Worm (Caenorhabditis elegans) whole organism, L4 larva: ENCODE data around the gene W02G9.3.
A peak's percentile ranks its signal among the peaks of the same experiment; 100 is the strongest.

Source experiments
- D1046.2 ChIP-seq: fragments of 200-800 bp; sonication (Bioruptor generic); IDR thresholded peaks from 2 replicates; pipeline ENCODE4 v1.3.6; 2022; ENCODE audit warnings: missing genetic modification characterization, missing compliant biosample characterization
- F26F4.8 ChIP-seq: fragments of 200-800 bp; sonication (Bioruptor generic); conservative IDR thresholded peaks from 2 replicates; pipeline ENCODE4 v1.3.6; 2022; ENCODE audit warnings: missing genetic modification characterization, missing compliant biosample characterization
- F44E2.7 ChIP-seq: fragments of 200-800 bp; sonication (Bioruptor generic); IDR thresholded peaks from 2 replicates; pipeline ENCODE4 v2.1.2; 2022; ENCODE audit warnings: missing genetic modification characterization, missing compliant biosample characterization
- R02D3.7 ChIP-seq: fragments of 150-350 bp; sonication (generic microtip); optimal IDR thresholded peaks from 3 replicates; lab custom pipeline; 2014; ENCODE audit warnings: missing biosample characterization, missing genetic modification characterization
- Y105C5A.15 ChIP-seq: fragments of 200-800 bp; sonication (Bioruptor generic); IDR thresholded peaks from 2 replicates; pipeline ENCODE4 v1.3.6; 2022; ENCODE audit warnings: missing genetic modification characterization, missing compliant biosample characterization
- Y48G9A.11 ChIP-seq: fragments of 200-800 bp; sonication (Bioruptor generic); IDR thresholded peaks from 2 replicates; pipeline ENCODE4 v1.3.6; 2022; ENCODE audit warnings: missing genetic modification reagents, missing genetic modification characterization, missing compliant biosample characterization
- Y5F2A.4 ChIP-seq: fragments of 200-800 bp; sonication (Bioruptor generic); optimal IDR thresholded peaks from 2 replicates; lab custom pipeline; 2018; ENCODE audit warnings: mild to moderate bottlenecking, missing genetic modification characterization, missing compliant biosample characterization
- ZK337.2 ChIP-seq: fragments of 200-800 bp; sonication (Bioruptor generic); IDR thresholded peaks from 2 replicates; pipeline ENCODE4 v1.3.6; 2022; ENCODE audit warnings: missing genetic modification reagents, missing genetic modification characterization, missing compliant biosample characterization
- ZK546.5 ChIP-seq, 2 experiments: sonication (generic microtip); optimal IDR thresholded peaks; 2 replicates each; lab custom pipeline; 2017; ENCODE audit warnings: missing biosample characterization in 2 of 2, missing genetic modification characterization in 2 of 2
- ama-1 ChIP-seq: fragments of 150-350 bp; optimal IDR thresholded peaks from 2 replicates; lab custom pipeline; 2014; ENCODE audit warnings: inconsistent platforms, mixed read lengths
- ceh-32 ChIP-seq: sonication (generic microtip); optimal IDR thresholded peaks from 2 replicates; lab custom pipeline; 2016; ENCODE audit warnings: mild to moderate bottlenecking, missing genetic modification characterization, missing compliant biosample characterization; ENCODE audit not compliant: poor library complexity
- ceh-62 ChIP-seq: sonication (generic microtip); optimal IDR thresholded peaks from 2 replicates; lab custom pipeline; 2017; ENCODE audit warnings: missing biosample characterization, missing genetic modification characterization
- ceh-82 ChIP-seq: sonication (generic microtip); optimal IDR thresholded peaks from 2 replicates; lab custom pipeline; 2017; ENCODE audit warnings: missing biosample characterization, missing genetic modification characterization
- ces-1 ChIP-seq: fragments of 150-350 bp; sonication (generic microtip); optimal IDR thresholded peaks from 4 replicates; lab custom pipeline; 2014; ENCODE audit warnings: missing biosample characterization, missing genetic modification reagents, missing genetic modification characterization
- cey-2 ChIP-seq: sonication (generic microtip); optimal IDR thresholded peaks from 3 replicates; lab custom pipeline; 2017; ENCODE audit warnings: missing genetic modification characterization, mild to moderate bottlenecking, missing compliant biosample characterization, antibody characterized with exemption, borderline replicate concordance; ENCODE audit not compliant: insufficient read depth
- daf-16 ChIP-seq, 3 experiments: sonication (generic microtip); optimal IDR thresholded peaks; 2 replicates each; lab custom pipeline; 2016 to 2017; ENCODE audit warnings: missing genetic modification characterization in 3 of 3, missing genetic modification reagents in 3 of 3, mild to moderate bottlenecking in 2 of 3, missing compliant biosample characterization in 2 of 3, missing biosample characterization in 1 of 3, moderate library complexity in 1 of 3
- daf-19 ChIP-seq: fragments of 200-800 bp; sonication (Bioruptor generic); conservative IDR thresholded peaks from 2 replicates; pipeline ENCODE4 v1.3.6; 2022; ENCODE audit warnings: missing genetic modification characterization, missing compliant biosample characterization
- dpl-1 ChIP-seq: fragments of 150-350 bp; optimal IDR thresholded peaks from 2 replicates; lab custom pipeline; 2014; ENCODE audit warnings: missing biosample characterization, missing genetic modification reagents, missing genetic modification characterization
- duxl-1 ChIP-seq: sonication (generic microtip); optimal IDR thresholded peaks from 2 replicates; lab custom pipeline; 2016; ENCODE audit warnings: mild to moderate bottlenecking, missing genetic modification characterization, moderate library complexity, missing compliant biosample characterization; ENCODE audit not compliant: poor library complexity
- dve-1 ChIP-seq: sonication (generic microtip); optimal IDR thresholded peaks from 2 replicates; lab custom pipeline; 2017; ENCODE audit warnings: antibody characterized with exemption, mild to moderate bottlenecking, missing genetic modification characterization, missing compliant biosample characterization; ENCODE audit not compliant: insufficient read depth
- gei-8 ChIP-seq: fragments of 200-800 bp; sonication (Bioruptor generic); optimal IDR thresholded peaks from 2 replicates; lab custom pipeline; 2018; ENCODE audit warnings: mild to moderate bottlenecking, missing genetic modification characterization, missing compliant biosample characterization
- hlh-11 ChIP-seq: fragments of 200-800 bp; sonication (Bioruptor generic); optimal IDR thresholded peaks from 2 replicates; lab custom pipeline; 2018; ENCODE audit warnings: mild to moderate bottlenecking, missing genetic modification characterization, missing compliant biosample characterization
- hlh-30 ChIP-seq: sonication (generic microtip); optimal IDR thresholded peaks from 2 replicates; lab custom pipeline; 2017; ENCODE audit warnings: antibody characterized with exemption, mild to moderate bottlenecking, missing genetic modification characterization, missing compliant biosample characterization; ENCODE audit not compliant: insufficient read depth
- jun-1 ChIP-seq: fragments of 150-350 bp; optimal IDR thresholded peaks from 2 replicates; lab custom pipeline; 2014; ENCODE audit warnings: missing biosample characterization, missing genetic modification reagents, missing genetic modification characterization
- lim-7 ChIP-seq: fragments of 200-800 bp; sonication (Bioruptor generic); IDR thresholded peaks from 2 replicates; pipeline ENCODE4 v1.3.6; 2022; ENCODE audit warnings: missing genetic modification characterization, missing compliant biosample characterization
- lin-29 ChIP-seq: fragments of 200-800 bp; sonication (Bioruptor generic); IDR thresholded peaks from 2 replicates; pipeline ENCODE4 v1.3.6; 2022; ENCODE audit warnings: missing genetic modification reagents, missing genetic modification characterization, missing compliant biosample characterization
- lin-39 ChIP-seq: fragments of 150-350 bp; optimal IDR thresholded peaks from 2 replicates; lab custom pipeline; 2014; ENCODE audit warnings: missing biosample characterization, missing genetic modification reagents, missing genetic modification characterization
- madf-5 ChIP-seq, 2 experiments: fragments of 200-800 bp; sonication (Bioruptor generic); IDR thresholded peaks; 2 replicates each; pipeline ENCODE4 v1.3.6; 2022; ENCODE audit warnings: missing compliant biosample characterization in 2 of 2, missing genetic modification characterization in 2 of 2
- mdl-1 ChIP-seq, 2 experiments: fragments of 150-350 bp in 1 of 2; sonication (generic microtip) in 1 of 2; optimal IDR thresholded peaks; 2 replicates each; lab custom pipeline; 2014 to 2017; ENCODE audit warnings: missing biosample characterization in 2 of 2, missing genetic modification characterization in 2 of 2
- mxl-2 ChIP-seq: fragments of 200-800 bp; sonication (Bioruptor generic); conservative IDR thresholded peaks from 2 replicates; pipeline ENCODE4 v1.3.6; 2022; ENCODE audit warnings: missing genetic modification reagents, missing genetic modification characterization, missing compliant biosample characterization
- mxl-3 ChIP-seq: fragments of 200-800 bp; sonication (Bioruptor generic); optimal IDR thresholded peaks from 2 replicates; lab custom pipeline; 2018; ENCODE audit warnings: mild to moderate bottlenecking, missing genetic modification characterization, missing compliant biosample characterization
- nhr-102 ChIP-seq: sonication (generic microtip); optimal IDR thresholded peaks from 2 replicates; lab custom pipeline; 2016; ENCODE audit warnings: mild to moderate bottlenecking, missing genetic modification characterization, moderate library complexity, missing compliant biosample characterization
- nhr-111 ChIP-seq: fragments of 200-800 bp; sonication (Bioruptor generic); optimal IDR thresholded peaks from 2 replicates; lab custom pipeline; 2018; ENCODE audit warnings: mild to moderate bottlenecking, missing genetic modification characterization, missing compliant biosample characterization
- nhr-237 ChIP-seq: sonication (generic microtip); optimal IDR thresholded peaks from 2 replicates; lab custom pipeline; 2017; ENCODE audit warnings: missing biosample characterization, missing genetic modification characterization
- nhr-25 ChIP-seq: sonication (generic microtip); optimal IDR thresholded peaks from 2 replicates; lab custom pipeline; 2017; ENCODE audit warnings: missing genetic modification characterization, mild to moderate bottlenecking, missing compliant biosample characterization, antibody characterized with exemption, moderate library complexity, borderline replicate concordance; ENCODE audit not compliant: insufficient read depth
- nhr-28 ChIP-seq: fragments of 150-350 bp; optimal IDR thresholded peaks from 2 replicates; lab custom pipeline; 2014; ENCODE audit warnings: missing biosample characterization, missing genetic modification characterization
- nhr-48 ChIP-seq: sonication (generic microtip); optimal IDR thresholded peaks from 2 replicates; lab custom pipeline; 2016; ENCODE audit warnings: mild to moderate bottlenecking, missing genetic modification characterization, missing compliant biosample characterization
- nhr-6 ChIP-seq: fragments of 150-350 bp; optimal IDR thresholded peaks from 2 replicates; lab custom pipeline; 2014; ENCODE audit warnings: missing biosample characterization, missing genetic modification characterization
- nhr-77 ChIP-seq: fragments of 150-350 bp; optimal IDR thresholded peaks from 2 replicates; lab custom pipeline; 2014; ENCODE audit warnings: missing biosample characterization, missing genetic modification characterization
- php-3 ChIP-seq: fragments of 200-800 bp; sonication (Bioruptor generic); IDR thresholded peaks from 2 replicates; pipeline ENCODE4 v1.3.6; 2022; ENCODE audit warnings: missing genetic modification reagents, missing genetic modification characterization, missing compliant biosample characterization
- pqm-1 ChIP-seq: sonication (generic microtip); optimal IDR thresholded peaks from 2 replicates; lab custom pipeline; 2017; ENCODE audit warnings: missing biosample characterization, missing genetic modification characterization
- set-16 ChIP-seq: fragments of 200-800 bp; sonication (Bioruptor generic); IDR thresholded peaks from 2 replicates; pipeline ENCODE4 v1.3.6; 2022; ENCODE audit warnings: missing genetic modification reagents, missing genetic modification characterization, missing compliant biosample characterization
- skn-1 ChIP-seq: fragments of 150-350 bp; optimal IDR thresholded peaks from 2 replicates; lab custom pipeline; 2014; ENCODE audit warnings: missing biosample characterization, missing genetic modification characterization
- spr-1 ChIP-seq: sonication (generic microtip); optimal IDR thresholded peaks from 2 replicates; lab custom pipeline; 2016; ENCODE audit warnings: mild to moderate bottlenecking, missing genetic modification characterization, missing compliant biosample characterization
- unc-130 ChIP-seq: sonication (generic microtip); optimal IDR thresholded peaks from 2 replicates; lab custom pipeline; 2016; ENCODE audit warnings: missing genetic modification reagents, missing genetic modification characterization, missing compliant biosample characterization
- unc-39 ChIP-seq: sonication (generic microtip); optimal IDR thresholded peaks from 2 replicates; lab custom pipeline; 2017; ENCODE audit warnings: missing biosample characterization, missing genetic modification characterization
- unc-62 ChIP-seq, 3 experiments: fragments of 150-350 bp in 1 of 3; sonication (generic microtip); optimal IDR thresholded peaks in 2 of 3; peaks in 1 of 3; 1 replicate in 1 of 3; 2 replicates in 2 of 3; lab custom pipeline; 2014 to 2017; ENCODE audit warnings: missing biosample characterization in 3 of 3, missing genetic modification characterization in 3 of 3, missing genetic modification reagents in 3 of 3, missing genotype in 1 of 3
- zag-1 ChIP-seq: fragments of 150-350 bp; optimal IDR thresholded peaks from 2 replicates; lab custom pipeline; 2014; ENCODE audit warnings: missing biosample characterization, missing genetic modification characterization
- zfp-3 ChIP-seq: fragments of 200-800 bp; sonication (Bioruptor generic); conservative IDR thresholded peaks from 2 replicates; pipeline ENCODE4 v1.3.6; 2022; ENCODE audit warnings: missing genetic modification reagents, missing genetic modification characterization, missing compliant biosample characterization
- ztf-11 ChIP-seq: fragments of 150-350 bp; optimal IDR thresholded peaks from 2 replicates; lab custom pipeline; 2014; ENCODE audit warnings: missing biosample characterization, missing genetic modification characterization

Gene W02G9.3

DNA sequence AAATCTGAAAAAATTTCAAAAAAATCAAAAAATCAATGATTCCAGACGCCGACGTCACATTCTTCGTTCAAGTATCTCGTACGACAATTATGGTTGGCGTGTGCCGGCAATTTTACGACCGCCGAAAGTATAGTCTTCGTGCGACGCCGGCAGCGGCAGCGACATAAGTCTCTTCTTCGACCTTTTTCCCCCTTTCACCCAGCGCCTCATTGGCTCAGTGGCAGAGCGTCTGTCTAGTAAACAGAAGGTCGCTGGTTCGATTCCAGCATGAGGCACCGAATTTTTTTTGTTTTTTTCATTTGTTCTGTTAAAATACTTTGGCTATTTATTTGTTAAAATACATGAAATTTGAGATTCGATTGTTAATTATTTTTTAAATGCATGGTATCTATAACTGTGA, 1.0 kb downstream of the W02G9.3 start (continued):
- TF ChIP-seq nhr-25 (tag; lab: Kevin White, UChicago) (no peak), F44E2.7 (no peak), madf-5 (GFP tag; IDR thresholded peaks at IDR 0.05; lab: Robert Waterston, UW) (peak in 1 of 2 experiments; percentile 79; a peak in 1 of 4 replicates), mdl-1 (tag; optimal IDR thresholded peaks at IDR 0.05; lab: Kevin White, UChicago) (no peak), nhr-111 (GFP tag; lab: Kevin White, UChicago) (no peak), unc-39 (tag; lab: Kevin White, UChicago) (no peak), cey-2 (no peak), nhr-237 (tag; lab: Kevin White, UChicago) (no peak), ZK337.2 (no peak), mxl-3 (GFP tag; lab: Kevin White, UChicago) (peak; percentile 9), ces-1 (GFP tag; lab: Kevin White, UChicago) (no peak), Y5F2A.4 (no peak), zag-1 (tag; lab: Kevin White, UChicago) (no peak), lim-7 (GFP tag; lab: Robert Waterston, UW) (peak; percentile 83), Y105C5A.15 (GFP tag; lab: Robert Waterston, UW) (0 out of 2 replicates have a peak, but pooled peaks have one; percentile 26), nhr-48 (tag; lab: Kevin White, UChicago) (no peak), duxl-1 (tag; lab: Kevin White, UChicago) (no peak), Y48G9A.11 (peak; percentile 59; the same call in 1 of the 2 replicates), ama-1 (lab: Kevin White, UChicago) (no peak), pqm-1 (no peak), zfp-3 (GFP tag; lab: Robert Waterston, UW) (no peak), nhr-102 (tag; lab: Kevin White, UChicago) (no peak), nhr-28 (tag; lab: Kevin White, UChicago) (peak; percentile 51), ceh-32 (tag; lab: Kevin White, UChicago) (no peak), nhr-6 (tag; lab: Kevin White, UChicago) (no peak), daf-16 (GFP tag; optimal IDR thresholded peaks at IDR 0.05; lab: Kevin White, UChicago) (peak in 1 of 2 experiments; percentile 20), daf-16 (tag; optimal IDR thresholded peaks at IDR 0.05; lab: Kevin White, UChicago) (peak; percentile 85), mxl-2 (GFP tag; lab: Robert Waterston, UW) (no peak), daf-19 (GFP tag; lab: Robert Waterston, UW) (no peak), dve-1 (peak; percentile 30), ceh-82 (tag; lab: Kevin White, UChicago) (no peak), dpl-1 (GFP tag; lab: Kevin White, UChicago) (no peak), hlh-30 (peak; percentile 44), skn-1 (no peak), unc-130 (GFP tag; lab: Kevin White, UChicago) (peak; percentile 34), set-16 (GFP tag; lab: Robert Waterston, UW) (peak; percentile 48), lin-39 (tag; lab: Kevin White, UChicago) (no peak), D1046.2 (GFP tag; lab: Robert Waterston, UW) (0 out of 2 replicates have a peak, but pooled peaks have one; percentile 39), jun-1 (tag; lab: Kevin White, UChicago) (no peak), spr-1 (tag; lab: Kevin White, UChicago) (no peak), R02D3.7 (tag; lab: Kevin White, UChicago) (no peak), F26F4.8 (0 out of 2 replicates have a peak, but pooled peaks have one; percentile 27), nhr-77 (tag; lab: Kevin White, UChicago) (no peak), ztf-11 (tag; lab: Kevin White, UChicago) (no peak), unc-62 (GFP tag; optimal IDR thresholded peaks at IDR 0.05 in 1 of 2; lab: Kevin White, UChicago) (no peak), unc-62 (tag; optimal IDR thresholded peaks at IDR 0.05; lab: Kevin White, UChicago) (no peak), lin-29 (GFP tag; lab: Robert Waterston, UW) (no peak), gei-8 (GFP tag; lab: Kevin White, UChicago) (no peak), hlh-11 (tag; lab: Kevin White, UChicago) (no peak), ceh-62 (no peak), php-3 (GFP tag; lab: Robert Waterston, UW) (peak; percentile 57; the same call in 1 of the 2 replicates), ZK546.5 (tag; optimal IDR thresholded peaks at IDR 0.05; lab: Kevin White, UChicago) (no peak)
